Worm (Caenorhabditis elegans): ENCODE measurements around the gene K08H2.5.

DNA sequence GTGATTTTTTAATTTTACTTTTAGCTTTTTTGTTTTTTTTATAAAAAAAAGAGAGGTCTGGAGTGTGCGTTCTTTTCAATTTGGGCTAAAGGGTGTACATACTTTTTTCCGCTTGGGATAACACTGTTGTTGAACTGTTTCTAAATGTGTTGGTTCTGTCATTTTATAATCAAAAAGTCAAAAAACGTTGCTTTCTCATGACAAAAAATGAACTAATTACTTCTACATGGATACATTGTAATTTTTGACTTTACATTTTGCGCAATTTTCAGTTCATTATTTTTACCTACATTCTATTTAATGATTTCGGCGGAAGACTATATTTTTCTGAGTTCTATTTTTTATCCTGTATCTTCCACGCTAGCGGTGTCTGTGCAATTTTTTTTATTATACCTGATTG is 49.4 kb upstream of the K08H2.5 start, which contains the start of gene srd-38:
- TF ChIP-seq mep-1 (tag; optimal IDR thresholded peaks at IDR 0.05) (no peak), unc-62 (GFP tag; optimal IDR thresholded peaks at IDR 0.05) (no peak), nhr-237 (tag; optimal IDR thresholded peaks at IDR 0.05) (no peak), nhr-12 (tag; optimal IDR thresholded peaks at IDR 0.05) (no peak), bed-3 (GFP tag; optimal IDR thresholded peaks at IDR 0.05) (no peak)
